Worm (Caenorhabditis elegans) whole organism, midembryonic: ENCODE measurements around the gene C14E2.6.

Experiments used
- T22C8.4 ChIP-seq: fragments of 200-800 bp; sonication (Bioruptor generic); IDR thresholded peaks from 2 replicates; pipeline ENCODE4 v1.3.6; 2022; ENCODE audit warnings: missing genetic modification characterization, missing compliant biosample characterization
- cog-1 ChIP-seq: sonication (generic microtip); optimal IDR thresholded peaks from 2 replicates; lab custom pipeline; 2016; ENCODE audit warnings: missing genetic modification characterization, missing compliant biosample characterization
- flt-1 ChIP-seq: fragments of 200-800 bp; sonication (Bioruptor generic); IDR thresholded peaks from 2 replicates; pipeline ENCODE4 v1.3.6; 2022; ENCODE audit warnings: missing genetic modification characterization, missing compliant biosample characterization
- klf-2 ChIP-seq: fragments of 200-800 bp; sonication (Bioruptor generic); conservative IDR thresholded peaks from 2 replicates; pipeline ENCODE4 v1.3.6; 2022; ENCODE audit warnings: missing genetic modification reagents, missing genetic modification characterization, missing compliant biosample characterization
- ref-1 ChIP-seq: fragments of 200-800 bp; sonication (Bioruptor generic); conservative IDR thresholded peaks from 2 replicates; pipeline ENCODE4 v1.3.6; 2022; ENCODE audit warnings: missing genetic modification reagents, missing genetic modification characterization, missing compliant biosample characterization
- tab-1 ChIP-seq: fragments of 200-800 bp; sonication (Bioruptor generic); IDR thresholded peaks from 2 replicates; pipeline ENCODE4 v1.3.6; 2022; ENCODE audit warnings: missing genetic modification characterization, missing compliant biosample characterization
- ztf-23 ChIP-seq: fragments of 200-800 bp; sonication (Bioruptor generic); IDR thresholded peaks from 2 replicates; pipeline ENCODE4 v1.3.6; 2022; ENCODE audit warnings: missing genetic modification reagents, missing genetic modification characterization, missing compliant biosample characterization

- TF ChIP-seq cog-1 (tag; lab: Kevin White, UChicago) (no peak), T22C8.4 (GFP tag; lab: Robert Waterston, UW) (no peak), ref-1 (no peak), tab-1 (GFP tag; lab: Robert Waterston, UW) (no peak), flt-1 (GFP tag; lab: Robert Waterston, UW) (no peak), ztf-23 (GFP tag; lab: Robert Waterston, UW) (no peak), klf-2 (GFP tag; lab: Robert Waterston, UW) (no peak)
These were observed 31.3 kb downstream of the C14E2.6 start for ce11 chrX:1798543-1798942.
